Fruit fly (Drosophila melanogaster): ENCODE data around the gene Lectin-galC1.

DNA sequence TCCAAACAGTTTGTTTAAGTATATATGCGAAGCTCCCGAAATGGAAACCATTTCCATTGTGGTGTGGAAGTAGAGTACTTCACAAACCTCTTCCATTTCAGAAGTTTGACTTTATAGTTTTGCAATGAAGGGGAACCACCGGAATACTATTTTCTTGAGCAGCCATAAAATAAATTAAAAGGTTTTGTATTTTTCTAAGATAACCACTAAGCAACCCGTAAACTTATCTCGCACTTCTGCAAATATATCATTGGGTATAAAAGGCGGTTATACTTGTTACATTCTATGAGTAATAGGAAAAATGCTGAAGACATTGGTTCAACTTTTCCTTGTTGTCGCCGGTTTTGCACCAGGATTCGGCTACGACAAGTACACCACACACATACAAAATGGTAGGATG is 770 bp downstream of the Lectin-galC1 start, which contains the start of gene lectin-37Da:
- TF ChIP-seq CTCF (GFP tag; optimal IDR thresholded peaks at IDR 0.05) (no peak), MTF-1 (GFP tag; optimal IDR thresholded peaks at IDR 0.05; ENCODE audit: borderline replicate concordance) (no peak), CG17361 (GFP tag; IDR thresholded peaks at IDR 0.05) (no peak)

Data from whole organism, embryonic.